Worm (Caenorhabditis elegans) whole organism, L2 larva: Measurements from ENCODE around the gene trpp-6.

Experiments
- ZK546.5 ChIP-seq: sonication (generic microtip); optimal IDR thresholded peaks from 2 replicates; lab custom pipeline; 2017; ENCODE audit warnings: missing biosample characterization, missing genetic modification characterization
- ama-1 ChIP-seq: fragments of 150-350 bp; optimal IDR thresholded peaks from 2 replicates; lab custom pipeline; 2018; ENCODE audit warnings: inconsistent platforms
- blmp-1 ChIP-seq: sonication (generic microtip); optimal IDR thresholded peaks from 2 replicates; lab custom pipeline; 2017; ENCODE audit warnings: missing genetic modification characterization, mild to moderate bottlenecking, missing compliant biosample characterization, antibody characterized with exemption, moderate library complexity; ENCODE audit not compliant: insufficient read depth
- elt-3 ChIP-seq: sonication (generic microtip); optimal IDR thresholded peaks from 2 replicates; lab custom pipeline; 2017; ENCODE audit warnings: missing biosample characterization, missing genetic modification characterization
- fos-1 ChIP-seq: fragments of 150-350 bp; optimal IDR thresholded peaks from 2 replicates; lab custom pipeline; 2014; ENCODE audit warnings: missing biosample characterization, missing genetic modification characterization
- lin-39 ChIP-seq: fragments of 150-350 bp; optimal IDR thresholded peaks from 2 replicates; lab custom pipeline; 2014; ENCODE audit warnings: missing biosample characterization, missing genetic modification reagents, missing genetic modification characterization
- lsy-2 ChIP-seq, 2 experiments: fragments of 150-350 bp in 1 of 2; sonication (generic microtip) in 1 of 2; optimal IDR thresholded peaks; 2 replicates each; lab custom pipeline; 2014 to 2017; ENCODE audit warnings: missing biosample characterization in 2 of 2, missing genetic modification characterization in 2 of 2
- nhr-237 ChIP-seq: fragments of 150-350 bp; optimal IDR thresholded peaks from 2 replicates; lab custom pipeline; 2014; ENCODE audit warnings: missing biosample characterization, missing genetic modification characterization
- snpc-4 ChIP-seq: fragments of 150-350 bp; optimal IDR thresholded peaks from 2 replicates; lab custom pipeline; 2014; ENCODE audit warnings: missing biosample characterization, missing genetic modification characterization
- unc-55 ChIP-seq: fragments of 150-350 bp; sonication (generic microtip); optimal IDR thresholded peaks from 3 replicates; lab custom pipeline; 2014; ENCODE audit warnings: missing biosample characterization, missing genetic modification reagents, missing genetic modification characterization
- zag-1 ChIP-seq: fragments of 150-350 bp; optimal IDR thresholded peaks from 2 replicates; lab custom pipeline; 2014; ENCODE audit warnings: missing biosample characterization, missing genetic modification characterization
- ztf-4 ChIP-seq: fragments of 150-350 bp; optimal IDR thresholded peaks from 2 replicates; lab custom pipeline; 2014; ENCODE audit warnings: missing biosample characterization, missing genetic modification characterization

DNA sequence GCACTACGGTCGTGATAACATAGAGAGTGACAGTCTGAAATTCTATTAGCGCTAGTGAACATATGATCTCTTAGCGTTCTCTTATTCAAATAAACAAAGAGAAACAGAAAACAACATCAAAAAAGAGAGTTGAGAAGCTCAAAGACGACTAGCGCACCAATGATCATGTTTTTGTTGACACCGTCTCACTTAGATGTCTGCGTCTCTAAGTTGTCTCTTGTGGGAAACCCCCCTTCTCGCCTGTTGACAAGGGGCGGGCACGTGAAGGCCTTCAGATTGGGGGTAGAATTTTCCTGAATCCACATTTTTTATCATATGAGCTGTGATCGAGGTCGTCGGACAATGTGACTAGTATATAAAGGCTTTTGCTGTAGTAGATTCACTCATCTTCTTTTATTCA lies 28.2 kb downstream of the trpp-6 start:
- TF ChIP-seq nhr-237 (tag; lab: Kevin White, UChicago) (no peak), unc-55 (GFP tag; lab: Kevin White, UChicago) (peak; percentile 26), fos-1 (tag; lab: Kevin White, UChicago) (no peak), ztf-4 (tag; lab: Kevin White, UChicago) (no peak), elt-3 (tag; lab: Kevin White, UChicago) (no peak), lsy-2 (tag; optimal IDR thresholded peaks at IDR 0.05; lab: Kevin White, UChicago) (peak in 1 of 2 experiments; percentile 31), ama-1 (lab: Kevin White, UChicago) (no peak), ZK546.5 (tag; lab: Kevin White, UChicago) (no peak), snpc-4 (tag; lab: Kevin White, UChicago) (no peak), lin-39 (tag; lab: Kevin White, UChicago) (no peak), blmp-1 (tag; lab: Kevin White, UChicago) (no peak), zag-1 (tag; lab: Kevin White, UChicago) (no peak)
